Fruit fly (Drosophila melanogaster): ENCODE measurements around the gene Sgs7.

The Sgs7 gene

DNA sequence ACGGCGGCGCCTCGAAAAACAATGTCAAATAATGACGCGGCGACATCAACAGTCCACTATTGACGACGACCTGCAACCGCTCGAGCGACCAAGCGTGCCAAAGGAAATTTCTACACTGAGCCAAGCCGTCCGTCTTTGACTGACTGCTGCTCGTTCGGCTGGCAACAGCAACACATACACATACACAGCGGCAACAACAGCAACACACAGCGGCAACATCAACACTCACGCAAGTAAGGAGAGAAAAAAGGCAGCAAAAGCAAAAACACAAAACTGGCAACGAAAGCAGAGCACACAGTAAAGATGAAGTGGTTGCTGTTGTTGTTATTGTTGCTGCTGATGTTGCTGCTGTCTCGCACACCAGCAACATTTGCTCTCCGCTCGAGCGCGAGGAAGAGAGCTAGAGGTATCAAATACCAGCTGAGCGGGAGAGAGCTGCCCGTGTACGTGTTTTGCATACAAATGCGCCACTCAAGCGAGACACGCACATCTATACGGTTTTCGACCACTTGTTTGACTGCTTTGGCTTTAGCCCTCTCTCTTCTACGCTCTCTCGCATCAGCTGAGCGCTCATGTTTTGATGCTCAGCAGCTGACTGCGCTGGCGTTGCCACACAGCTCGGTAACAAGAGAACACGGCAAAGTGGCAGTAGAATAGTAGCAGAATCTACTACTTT, 43.5 kb downstream of the Sgs7 start (continued):
- TF ChIP-seq Dad (GFP tag; optimal IDR thresholded peaks at IDR 0.05) (no peak), inv (GFP tag; IDR thresholded peaks at IDR 0.05; ENCODE audit: partially characterized antibody) (peak; percentile 23; the same call in 1 of the 2 replicates), knrl (GFP tag; IDR thresholded peaks at IDR 0.05; ENCODE audit: partially characterized antibody) (peak; percentile 34; the same call in 1 of the 3 replicates), CG4282 (GFP tag; optimal IDR thresholded peaks at IDR 0.05) (peak; percentile 9), CG11398 (GFP tag; optimal IDR thresholded peaks at IDR 0.05) (no peak), cg (GFP tag; optimal IDR thresholded peaks at IDR 0.05) (peak; percentile 100), CG17612 (GFP tag; IDR thresholded peaks at IDR 0.05) (no peak), hth (optimal IDR thresholded peaks at IDR 0.05) (no peak), bab2 (GFP tag; optimal IDR thresholded peaks at IDR 0.05) (no peak), CG8944 (GFP tag; optimal IDR thresholded peaks at IDR 0.05) (no peak), Sry-β (GFP tag; optimal IDR thresholded peaks at IDR 0.05) (no peak), eve (GFP tag; optimal IDR thresholded peaks at IDR 0.05) (no peak), CG12769 (tag; optimal IDR thresholded peaks at IDR 0.05) (peak; percentile 61), CG18619 (GFP tag; optimal IDR thresholded peaks at IDR 0.05) (no peak), pros (GFP tag; optimal IDR thresholded peaks at IDR 0.05) (peak; percentile 90), BtbVII (GFP tag; optimal IDR thresholded peaks at IDR 0.05) (peak; percentile 59), CG12659 (GFP tag; optimal IDR thresholded peaks at IDR 0.05) (peak; percentile 5), sr (GFP tag; IDR thresholded peaks at IDR 0.05) (peak; percentile 60; the same call in 2 of the 3 replicates), CG4707 (GFP tag; optimal IDR thresholded peaks at IDR 0.05) (no peak), ara (GFP tag; IDR thresholded peaks at IDR 0.05) (no peak), CG14710 (tag; optimal IDR thresholded peaks at IDR 0.05) (peak; percentile 3), Hmr (GFP tag; optimal IDR thresholded peaks at IDR 0.05) (peak; percentile 63), dmrt11E (tag; optimal IDR thresholded peaks at IDR 0.05) (no peak), gro (GFP tag; optimal IDR thresholded peaks at IDR 0.05) (no peak), CG6854 (GFP tag; optimal IDR thresholded peaks at IDR 0.05) (peak; percentile 29), CrebB (tag; optimal IDR thresholded peaks at IDR 0.05) (peak; percentile 57), CG2120 (GFP tag; optimal IDR thresholded peaks at IDR 0.05) (no peak), unpg (GFP tag; optimal IDR thresholded peaks at IDR 0.05) (peak; percentile 11), run (tag; optimal IDR thresholded peaks at IDR 0.05) (peak; percentile 5), pho (GFP tag; optimal IDR thresholded peaks at IDR 0.05) (no peak), Hr51 (GFP tag; optimal IDR thresholded peaks at IDR 0.05) (peak in 1 of 2 experiments; percentile 53), Xbp1 (GFP tag; optimal IDR thresholded peaks at IDR 0.05) (peak; percentile 15), bowl (GFP tag; IDR thresholded peaks at IDR 0.05) (no peak), HLH3B (GFP tag; IDR thresholded peaks at IDR 0.05) (0 out of 2 replicates have a peak, but pooled peaks have one; percentile 11), Lpt (GFP tag; optimal IDR thresholded peaks at IDR 0.05) (no peak), mirr (GFP tag; optimal IDR thresholded peaks at IDR 0.05) (peak; percentile 59), CG1024 (GFP tag; IDR thresholded peaks at IDR 0.05) (0 out of 2 replicates have a peak, but pooled peaks have one; percentile 6), CG7271 (tag; optimal IDR thresholded peaks at IDR 0.05) (no peak), Doc2 (GFP tag; IDR thresholded peaks at IDR 0.05) (no peak), CG13624 (GFP tag; optimal IDR thresholded peaks at IDR 0.05) (peak; percentile 40), CG4854 (GFP tag; optimal IDR thresholded peaks at IDR 0.05) (no peak), D (optimal IDR thresholded peaks at IDR 0.05) (peak; percentile 92), D (GFP tag; optimal IDR thresholded peaks at IDR 0.05) (no peak), lbe (GFP tag; optimal IDR thresholded peaks at IDR 0.05) (peak; percentile 94), CG4360 (GFP tag; IDR thresholded peaks at IDR 0.05) (peak; percentile 98), CG2678 (tag; optimal IDR thresholded peaks at IDR 0.05) (peak; percentile 13), slou (GFP tag; optimal IDR thresholded peaks at IDR 0.05) (no peak), CG9932 (GFP tag; IDR thresholded peaks at IDR 0.05) (peak; percentile 19; the same call in 1 of the 2 replicates), Hr78 (GFP tag; optimal IDR thresholded peaks at IDR 0.05) (peak in 1 of 2 experiments; percentile 66)
